Worm (Caenorhabditis elegans): ENCODE measurements around the gene R02E4.1.

- TF ChIP-seq egl-27 (tag; optimal IDR thresholded peaks at IDR 0.05) (no peak), mbf-1 (tag; optimal IDR thresholded peaks at IDR 0.05) (no peak), sem-4 (tag; optimal IDR thresholded peaks at IDR 0.05) (no peak), nhr-25 (tag; optimal IDR thresholded peaks at IDR 0.05) (no peak), blmp-1 (tag; optimal IDR thresholded peaks at IDR 0.05; ENCODE audit: insufficient read depth) (no peak), lin-13 (GFP tag; optimal IDR thresholded peaks at IDR 0.05) (no peak), unc-39 (tag; optimal IDR thresholded peaks at IDR 0.05) (no peak), ama-1 (optimal IDR thresholded peaks at IDR 0.05) (no peak), nhr-12 (tag; optimal IDR thresholded peaks at IDR 0.05) (no peak)
Measured at ce11 chrX:4153343-4153742, 49.0 kb upstream of the R02E4.1 start, which contains the start of gene nck-1.
